Fruit fly (Drosophila melanogaster) whole organism, prepupa: ENCODE measurements around the gene Son.

Experiments used
- Blimp-1 ChIP-seq: fragments of 200-800 bp; sonication (Bioruptor generic); optimal IDR thresholded peaks from 3 replicates; lab custom pipeline; 2017; ENCODE audit warnings: missing biosample characterization, missing genetic modification characterization, mild to moderate bottlenecking, moderate library complexity, missing genetic modification reagents
- CG3032 ChIP-seq: fragments of 200-800 bp; optimal IDR thresholded peaks from 2 replicates; lab custom pipeline; 2019; ENCODE audit warnings: missing biosample characterization, mild to moderate bottlenecking, missing genetic modification characterization, moderate library complexity
- CG7368 ChIP-seq: fragments of 200-800 bp; sonication (Bioruptor generic); optimal IDR thresholded peaks from 3 replicates; lab custom pipeline; 2016; ENCODE audit warnings: missing biosample characterization, missing genetic modification characterization
- Sox102F ChIP-seq: fragments of 200-800 bp; sonication (Bioruptor generic); optimal IDR thresholded peaks from 2 replicates; lab custom pipeline; 2016; ENCODE audit warnings: missing biosample characterization, mild to moderate bottlenecking, missing genetic modification characterization
- cyc ChIP-seq: fragments of 200-800 bp; sonication (Bioruptor generic); optimal IDR thresholded peaks from 3 replicates; lab custom pipeline; 2016; ENCODE audit warnings: missing biosample characterization, missing genetic modification characterization
- net ChIP-seq: fragments of 200-800 bp; sonication (Bioruptor generic); optimal IDR thresholded peaks from 3 replicates; lab custom pipeline; 2016; ENCODE audit warnings: missing biosample characterization, missing genetic modification characterization

- TF ChIP-seq CG7368 (GFP tag; lab: Kevin White, UChicago) (no peak), Sox102F (GFP tag; lab: Kevin White, UChicago) (no peak), CG3032 (tag; lab: Kevin White, UChicago) (no peak), cyc (GFP tag; lab: Kevin White, UChicago) (no peak), net (GFP tag; lab: Kevin White, UChicago) (no peak), Blimp-1 (no peak)
Observed at dm6 chr3R:9601949-9602348, 24.1 kb downstream of the Son start.
